Fruit fly (Drosophila melanogaster) whole organism, embryonic: ENCODE data around the gene ppk23.

Experiments
- Aef1 ChIP-seq: fragments of 200-800 bp; sonication (Bioruptor generic); IDR thresholded peaks from 3 replicates; pipeline ENCODE4 v1.3.6; 2022; ENCODE audit warnings: missing biosample characterization, missing genetic modification characterization
- Antp ChIP-seq: fragments of 200-800 bp; sonication (Bioruptor generic); optimal IDR thresholded peaks from 3 replicates; lab custom pipeline; 2016; ENCODE audit warnings: missing biosample characterization, missing genetic modification characterization
- BtbVII ChIP-seq: fragments of 200-800 bp; sonication (Bioruptor generic); optimal IDR thresholded peaks from 3 replicates; lab custom pipeline; 2017; ENCODE audit warnings: missing biosample characterization, mild to moderate bottlenecking, missing genetic modification characterization
- CG10209 ChIP-seq: fragments of 200-800 bp; sonication (Bioruptor generic); optimal IDR thresholded peaks from 3 replicates; lab custom pipeline; 2017; ENCODE audit warnings: missing biosample characterization, mild to moderate bottlenecking, missing genetic modification characterization, missing genetic modification reagents
- CG15601 ChIP-seq: fragments of 200-800 bp; sonication (Bioruptor generic); optimal IDR thresholded peaks from 3 replicates; lab custom pipeline; 2019; ENCODE audit warnings: missing biosample characterization, mild to moderate bottlenecking, missing genetic modification characterization, moderate library complexity
- CG16779 ChIP-seq: fragments of 200-800 bp; sonication (Bioruptor generic); IDR thresholded peaks from 2 replicates; pipeline ENCODE4 v1.3.6; 2022; ENCODE audit warnings: missing biosample characterization, missing genetic modification characterization
- CG16813 ChIP-seq: fragments of 200-800 bp; sonication (Bioruptor generic); IDR thresholded peaks from 3 replicates; pipeline ENCODE4 v1.3.6; 2022; ENCODE audit warnings: missing biosample characterization, missing genetic modification characterization; ENCODE audit not compliant: partially characterized antibody
- CG17802 ChIP-seq: fragments of 200-800 bp; sonication (Bioruptor generic); optimal IDR thresholded peaks from 2 replicates; lab custom pipeline; 2018; ENCODE audit warnings: missing biosample characterization, mild to moderate bottlenecking, missing genetic modification characterization, moderate library complexity
- CG1792 ChIP-seq: fragments of 200-800 bp; sonication (Bioruptor generic); optimal IDR thresholded peaks from 2 replicates; lab custom pipeline; 2016; ENCODE audit warnings: missing biosample characterization, missing genetic modification characterization
- CG1832 ChIP-seq: fragments of 200-800 bp; sonication (Bioruptor generic); optimal IDR thresholded peaks from 2 replicates; lab custom pipeline; 2017; ENCODE audit warnings: missing biosample characterization, mild to moderate bottlenecking, missing genetic modification characterization, inconsistent platforms
- CG31224 ChIP-seq: fragments of 200-800 bp; sonication (Bioruptor generic); IDR thresholded peaks from 2 replicates; pipeline ENCODE4 v1.3.6; 2022; ENCODE audit warnings: missing biosample characterization, missing genetic modification characterization
- CG3838 ChIP-seq: fragments of 200-800 bp; sonication (Bioruptor generic); optimal IDR thresholded peaks from 3 replicates; lab custom pipeline; 2016; ENCODE audit warnings: missing biosample characterization, missing genetic modification characterization
- CG4707 ChIP-seq: fragments of 200-800 bp; sonication (Bioruptor generic); optimal IDR thresholded peaks from 2 replicates; lab custom pipeline; 2018; ENCODE audit warnings: missing biosample characterization, mild to moderate bottlenecking, missing genetic modification characterization, moderate library complexity
- CG6683 ChIP-seq: fragments of 200-800 bp; sonication (Bioruptor generic); optimal IDR thresholded peaks from 2 replicates; lab custom pipeline; 2017; ENCODE audit warnings: missing biosample characterization, mild to moderate bottlenecking, missing genetic modification characterization, missing genetic modification reagents
- CG6765 ChIP-seq: fragments of 200-800 bp; sonication (Bioruptor generic); optimal IDR thresholded peaks from 3 replicates; lab custom pipeline; 2017; ENCODE audit warnings: missing biosample characterization, mild to moderate bottlenecking, missing genetic modification characterization
- CG6854 ChIP-seq: fragments of 200-800 bp; sonication (Bioruptor generic); optimal IDR thresholded peaks from 3 replicates; lab custom pipeline; 2017; ENCODE audit warnings: missing biosample characterization, mild to moderate bottlenecking, missing genetic modification characterization
- CG8388 ChIP-seq: fragments of 200-800 bp; sonication (Bioruptor generic); optimal IDR thresholded peaks from 2 replicates; lab custom pipeline; 2019; ENCODE audit warnings: missing biosample characterization, mild to moderate bottlenecking, missing genetic modification characterization, moderate library complexity
- CG8478 ChIP-seq: fragments of >200 bp; optimal IDR thresholded peaks from 2 replicates; lab custom pipeline; 2018
- CG9797 ChIP-seq: fragments of 200-800 bp; sonication (Bioruptor generic); optimal IDR thresholded peaks from 3 replicates; lab custom pipeline; 2018; ENCODE audit warnings: missing biosample characterization, mild to moderate bottlenecking, missing genetic modification characterization
- CHES-1-like ChIP-seq: fragments of 200-800 bp; sonication (Bioruptor generic); optimal IDR thresholded peaks from 2 replicates; lab custom pipeline; 2016; ENCODE audit warnings: missing biosample characterization, missing genetic modification characterization
- Chrac-16 ChIP-seq: fragments of 200-800 bp; sonication (Bioruptor generic); optimal IDR thresholded peaks from 3 replicates; lab custom pipeline; 2016; ENCODE audit warnings: missing biosample characterization, missing genetic modification characterization
- Doc3 ChIP-seq: fragments of 200-800 bp; sonication (Bioruptor generic); IDR thresholded peaks from 3 replicates; pipeline ENCODE4 v1.3.6; 2022; ENCODE audit warnings: missing biosample characterization, missing genetic modification characterization; ENCODE audit not compliant: partially characterized antibody
- Dp ChIP-seq: fragments of 200-800 bp; sonication (Bioruptor generic); optimal IDR thresholded peaks from 2 replicates; lab custom pipeline; 2018; ENCODE audit warnings: missing biosample characterization, mild to moderate bottlenecking, missing genetic modification characterization, moderate library complexity
- Ets97D ChIP-seq: fragments of 200-800 bp; sonication (Bioruptor generic); optimal IDR thresholded peaks from 3 replicates; lab custom pipeline; 2016; ENCODE audit warnings: missing biosample characterization, missing genetic modification characterization
- Fer3 ChIP-seq: fragments of 200-800 bp; sonication (Bioruptor generic); optimal IDR thresholded peaks from 2 replicates; lab custom pipeline; 2018; ENCODE audit warnings: missing biosample characterization, mild to moderate bottlenecking, missing genetic modification characterization, moderate library complexity
- H2.0 ChIP-seq: fragments of 200-800 bp; sonication (Bioruptor generic); IDR thresholded peaks from 2 replicates; pipeline ENCODE4 v1.3.6; 2022; ENCODE audit warnings: missing biosample characterization, missing genetic modification characterization
- Hmr ChIP-seq: fragments of 200-800 bp; sonication (Bioruptor generic); optimal IDR thresholded peaks from 3 replicates; lab custom pipeline; 2017; ENCODE audit warnings: mild to moderate bottlenecking, missing biosample characterization, missing genetic modification reagents, missing genetic modification characterization
- MTF-1 ChIP-seq: fragments of 200-800 bp; sonication (Bioruptor generic); optimal IDR thresholded peaks from 2 replicates; lab custom pipeline; 2018; ENCODE audit warnings: missing biosample characterization, mild to moderate bottlenecking, missing genetic modification characterization, borderline replicate concordance
- Neu2 ChIP-seq: fragments of 200-800 bp; sonication (Bioruptor generic); optimal IDR thresholded peaks from 3 replicates; lab custom pipeline; 2016; ENCODE audit warnings: missing biosample characterization, missing genetic modification characterization, borderline replicate concordance
- NfI ChIP-seq: fragments of 200-800 bp; sonication (Bioruptor generic); optimal IDR thresholded peaks from 3 replicates; lab custom pipeline; 2018; ENCODE audit warnings: missing biosample characterization, mild to moderate bottlenecking, missing genetic modification characterization, moderate library complexity
- Oli ChIP-seq: fragments of 200-800 bp; sonication (Bioruptor generic); optimal IDR thresholded peaks from 2 replicates; lab custom pipeline; 2018; ENCODE audit warnings: missing biosample characterization, mild to moderate bottlenecking, missing genetic modification characterization, moderate library complexity
- Ptx1 ChIP-seq: fragments of 200-800 bp; sonication (Bioruptor generic); IDR thresholded peaks from 2 replicates; pipeline ENCODE4 v1.3.6; 2022; ENCODE audit warnings: missing biosample characterization, missing genetic modification characterization
- Sin3A ChIP-seq: fragments of >200 bp; optimal IDR thresholded peaks from 2 replicates; lab custom pipeline; 2018
- abd-A ChIP-seq: fragments of 200-800 bp; sonication (Bioruptor generic); optimal IDR thresholded peaks from 3 replicates; lab custom pipeline; 2019; ENCODE audit warnings: missing biosample characterization, mild to moderate bottlenecking, missing genetic modification characterization, moderate library complexity
- cato ChIP-seq: fragments of 200-800 bp; sonication (Bioruptor generic); optimal IDR thresholded peaks from 2 replicates; lab custom pipeline; 2016; ENCODE audit warnings: missing biosample characterization, missing genetic modification characterization, borderline replicate concordance
- ci ChIP-seq: fragments of 200-800 bp; sonication (Bioruptor generic); IDR thresholded peaks from 3 replicates; pipeline ENCODE4 v1.3.6; 2022; ENCODE audit warnings: missing biosample characterization, missing genetic modification characterization
- corto ChIP-seq: fragments of 200-800 bp; sonication (Bioruptor generic); optimal IDR thresholded peaks from 2 replicates; lab custom pipeline; 2016; ENCODE audit warnings: missing biosample characterization, mild to moderate bottlenecking, missing genetic modification characterization, moderate library complexity
- eve ChIP-seq, 2 experiments: fragments of >200 bp; optimal IDR thresholded peaks; 2 replicates each; lab custom pipeline; 2017; ENCODE audit warnings: missing biosample characterization in 2 of 2, missing genetic modification characterization in 2 of 2
- exex ChIP-seq: fragments of 200-800 bp; sonication (Bioruptor generic); optimal IDR thresholded peaks from 4 replicates; lab custom pipeline; 2018; ENCODE audit warnings: missing biosample characterization, mild to moderate bottlenecking, missing genetic modification characterization, moderate library complexity
- gsb ChIP-seq: fragments of 200-800 bp; sonication (Bioruptor generic); IDR thresholded peaks from 2 replicates; pipeline ENCODE4 v1.3.6; 2022; ENCODE audit warnings: missing biosample characterization, missing genetic modification characterization
- h ChIP-seq: fragments of >200 bp; optimal IDR thresholded peaks from 2 replicates; lab custom pipeline; 2017
- insv ChIP-seq, 2 experiments: fragments of 200-800 bp; sonication (Bioruptor generic); optimal IDR thresholded peaks; 3 replicates each; lab custom pipeline; 2016 to 2018; ENCODE audit warnings: missing biosample characterization in 2 of 2, missing genetic modification characterization in 2 of 2
- lov ChIP-seq, 2 experiments: fragments of 200-800 bp in 1 of 2; fragments of >200 bp in 1 of 2; sonication (Bioruptor generic) in 1 of 2; IDR thresholded peaks in 1 of 2; optimal IDR thresholded peaks in 1 of 2; 2 replicates in 1 of 2; 3 replicates in 1 of 2; pipeline versions ENCODE4 v1.3.6 to Lab custom; 2017 to 2022; ENCODE audit warnings: missing biosample characterization in 1 of 2, missing genetic modification characterization in 1 of 2
- otp ChIP-seq: fragments of 200-800 bp; sonication (Bioruptor generic); IDR thresholded peaks from 3 replicates; pipeline ENCODE4, ENCODE4 v1.3.6; 2022; ENCODE audit warnings: missing biosample characterization, missing genetic modification characterization
- sc ChIP-seq, 3 experiments: fragments of >200 bp in 2 of 3; fragments of 200-800 bp in 1 of 3; sonication (Bioruptor generic) in 1 of 3; optimal IDR thresholded peaks; 2 replicates in 2 of 3; 3 replicates in 1 of 3; lab custom pipeline; 2017; ENCODE audit warnings: mild to moderate bottlenecking in 1 of 3, missing biosample characterization in 1 of 3, missing genetic modification characterization in 1 of 3, missing genetic modification reagents in 1 of 3
- tna ChIP-seq: fragments of 200-800 bp; sonication (Bioruptor generic); IDR thresholded peaks from 2 replicates; pipeline ENCODE4 v1.3.6; 2022; ENCODE audit warnings: missing biosample characterization, missing genetic modification characterization; ENCODE audit not compliant: partially characterized antibody
- unc-4 ChIP-seq: fragments of 200-800 bp; sonication (Bioruptor generic); IDR thresholded peaks from 2 replicates; pipeline ENCODE4 v1.3.6; 2022; ENCODE audit warnings: missing biosample characterization, missing genetic modification characterization; ENCODE audit not compliant: partially characterized antibody
- zen2 ChIP-seq: fragments of 200-800 bp; sonication (Bioruptor generic); IDR thresholded peaks from 3 replicates; pipeline ENCODE4 v1.3.6; 2022; ENCODE audit warnings: missing biosample characterization, missing genetic modification characterization; ENCODE audit not compliant: partially characterized antibody

Gene ppk23

DNA sequence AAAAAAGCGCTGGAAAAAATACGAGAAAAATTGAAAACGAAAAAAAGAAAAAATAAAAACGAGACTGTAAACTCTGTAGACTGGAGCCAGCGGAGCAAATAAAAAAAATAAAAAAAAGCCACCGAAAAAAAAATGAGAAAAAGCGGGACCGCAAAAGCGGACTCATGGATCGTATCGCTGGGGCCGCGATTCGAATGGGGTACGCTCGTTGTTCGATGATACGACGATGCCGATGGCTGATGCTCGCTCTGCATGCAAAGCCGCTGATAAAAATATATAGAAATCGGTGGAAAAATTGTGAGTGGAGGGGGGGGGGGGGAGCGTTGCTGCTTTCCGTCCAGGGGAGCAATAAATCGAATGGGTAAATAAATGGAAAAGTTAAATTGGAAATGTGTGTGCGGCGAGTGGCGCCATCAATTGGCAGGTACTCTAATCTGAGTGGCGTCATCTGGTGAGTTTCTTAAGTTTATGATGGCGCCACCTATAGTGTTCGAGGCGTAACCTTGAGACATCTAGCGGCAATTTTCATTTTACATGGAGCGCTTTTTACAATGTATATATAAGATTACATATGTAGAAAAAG is 37.4 kb downstream of the ppk23 start (continued):
- TF ChIP-seq Oli (tag; lab: Kevin White, UChicago) (no peak), cato (GFP tag; lab: Kevin White, UChicago) (no peak), BtbVII (no peak), CG10209 (GFP tag; lab: Kevin White, UChicago) (peak; percentile 52), CG9797 (GFP tag; lab: Kevin White, UChicago) (peak; percentile 6), CG6683 (GFP tag; lab: Kevin White, UChicago) (no peak), MTF-1 (peak; percentile 90), Fer3 (tag; lab: Kevin White, UChicago) (peak; percentile 51), eve (GFP tag; optimal IDR thresholded peaks at IDR 0.05; lab: Kevin White, UChicago) (no peak), H2.0 (GFP tag; lab: Robert Waterston, UW) (peak; percentile 76), gsb (peak; percentile 63; the same call in 1 of the 2 replicates), Chrac-16 (GFP tag; lab: Kevin White, UChicago) (peak; percentile 73), CG16813 (GFP tag; lab: Robert Waterston, UW) (no peak), CG17802 (tag; lab: Kevin White, UChicago) (peak; percentile 30), ci (GFP tag; lab: Robert Waterston, UW) (peak; percentile 92), lov (optimal IDR thresholded peaks at IDR 0.05; lab: Kevin White, UChicago) (no peak), lov (GFP tag; IDR thresholded peaks at IDR 0.05; lab: Robert Waterston, UW) (peak; percentile 69; the same call in 1 of the 3 replicates), tna (GFP tag; lab: Robert Waterston, UW) (no peak), corto (peak; percentile 69), CG8388 (GFP tag; lab: Kevin White, UChicago) (no peak), CG8478 (lab: Kevin White, UChicago) (no peak), Ptx1 (GFP tag; lab: Robert Waterston, UW) (peak; percentile 86), CG3838 (GFP tag; lab: Kevin White, UChicago) (no peak), CG4707 (GFP tag; lab: Kevin White, UChicago) (no peak), Doc3 (GFP tag; lab: Robert Waterston, UW) (no peak), Hmr (peak; percentile 20), otp (peak; percentile 91), insv (GFP tag; optimal IDR thresholded peaks at IDR 0.05; lab: Kevin White, UChicago) (peak in 1 of 2 experiments; percentile 63), CG16779 (GFP tag; lab: Robert Waterston, UW) (peak; percentile 77), CHES-1-like (GFP tag; lab: Kevin White, UChicago) (peak; percentile 26), Aef1 (GFP tag; lab: Robert Waterston, UW) (peak; percentile 74), CG31224 (GFP tag; lab: Robert Waterston, UW) (peak; percentile 41; the same call in 1 of the 2 replicates), Neu2 (no peak), abd-A (peak; percentile 51), h (lab: Kevin White, UChicago) (no peak), exex (tag; lab: Kevin White, UChicago) (no peak), sc (optimal IDR thresholded peaks at IDR 0.05; lab: Kevin White, UChicago) (no peak), sc (GFP tag; optimal IDR thresholded peaks at IDR 0.05; lab: Kevin White, UChicago) (peak; percentile 38), Antp (GFP tag; lab: Kevin White, UChicago) (peak; percentile 77), CG6854 (GFP tag; lab: Kevin White, UChicago) (no peak), Dp (GFP tag; lab: Kevin White, UChicago) (no peak), CG15601 (no peak), zen2 (GFP tag; lab: Robert Waterston, UW) (no peak), Sin3A (lab: Kevin White, UChicago) (no peak), CG1832 (GFP tag; lab: Kevin White, UChicago) (no peak), Ets97D (GFP tag; lab: Kevin White, UChicago) (no peak), unc-4 (GFP tag; lab: Robert Waterston, UW) (0 out of 2 replicates have a peak, but pooled peaks have one; percentile 11), NfI (GFP tag; lab: Kevin White, UChicago) (peak; percentile 58), CG1792 (GFP tag; lab: Kevin White, UChicago) (no peak), CG6765 (GFP tag; lab: Kevin White, UChicago) (no peak)
